Worm (Caenorhabditis elegans) whole organism, L4 larva: ENCODE data around the gene ndx-6.

Experiments used
- F10B5.3 ChIP-seq: sonication (generic microtip); optimal IDR thresholded peaks from 2 replicates; lab custom pipeline; 2016; ENCODE audit warnings: mild to moderate bottlenecking, missing genetic modification characterization, missing compliant biosample characterization
- F26F4.8 ChIP-seq: fragments of 200-800 bp; sonication (Bioruptor generic); conservative IDR thresholded peaks from 2 replicates; pipeline ENCODE4 v1.3.6; 2022; ENCODE audit warnings: missing genetic modification characterization, missing compliant biosample characterization
- T20F7.1 ChIP-seq: fragments of 200-800 bp; sonication (Bioruptor generic); optimal IDR thresholded peaks from 2 replicates; lab custom pipeline; 2018; ENCODE audit warnings: mild to moderate bottlenecking, missing genetic modification characterization, missing compliant biosample characterization
- Y105C5A.15 ChIP-seq: fragments of 200-800 bp; sonication (Bioruptor generic); IDR thresholded peaks from 2 replicates; pipeline ENCODE4 v1.3.6; 2022; ENCODE audit warnings: missing genetic modification characterization, missing compliant biosample characterization
- Y5F2A.4 ChIP-seq: fragments of 200-800 bp; sonication (Bioruptor generic); optimal IDR thresholded peaks from 2 replicates; lab custom pipeline; 2018; ENCODE audit warnings: mild to moderate bottlenecking, missing genetic modification characterization, missing compliant biosample characterization
- ZK337.2 ChIP-seq: fragments of 200-800 bp; sonication (Bioruptor generic); IDR thresholded peaks from 2 replicates; pipeline ENCODE4 v1.3.6; 2022; ENCODE audit warnings: missing genetic modification reagents, missing genetic modification characterization, missing compliant biosample characterization
- aly-2 ChIP-seq: sonication (generic microtip); optimal IDR thresholded peaks from 2 replicates; lab custom pipeline; 2018; ENCODE audit warnings: missing biosample characterization, missing genetic modification characterization
- arid-1 ChIP-seq: fragments of 200-800 bp; sonication (Bioruptor generic); conservative IDR thresholded peaks from 2 replicates; pipeline ENCODE4 v1.3.6; 2022; ENCODE audit warnings: missing genetic modification reagents, missing genetic modification characterization, missing compliant biosample characterization
- ceh-20 ChIP-seq: fragments of 200-800 bp; sonication (Bioruptor generic); IDR thresholded peaks from 2 replicates; pipeline ENCODE4 v1.3.6; 2022; ENCODE audit warnings: missing genetic modification reagents, missing genetic modification characterization, missing compliant biosample characterization
- ceh-32 ChIP-seq: sonication (generic microtip); optimal IDR thresholded peaks from 2 replicates; lab custom pipeline; 2016; ENCODE audit warnings: mild to moderate bottlenecking, missing genetic modification characterization, missing compliant biosample characterization; ENCODE audit not compliant: poor library complexity
- ceh-44 ChIP-seq: fragments of 200-800 bp; sonication (Bioruptor generic); IDR thresholded peaks from 2 replicates; pipeline ENCODE4 v1.3.6; 2022; ENCODE audit warnings: missing genetic modification reagents, missing genetic modification characterization, missing compliant biosample characterization
- ceh-62 ChIP-seq: sonication (generic microtip); optimal IDR thresholded peaks from 2 replicates; lab custom pipeline; 2017; ENCODE audit warnings: missing biosample characterization, missing genetic modification characterization
- ceh-82 ChIP-seq: sonication (generic microtip); optimal IDR thresholded peaks from 2 replicates; lab custom pipeline; 2017; ENCODE audit warnings: missing biosample characterization, missing genetic modification characterization
- daf-8 ChIP-seq: fragments of 200-800 bp; sonication (Bioruptor generic); IDR thresholded peaks from 2 replicates; pipeline ENCODE4 v1.3.6; 2022; ENCODE audit warnings: missing genetic modification characterization, missing compliant biosample characterization
- dmd-8 ChIP-seq: fragments of 200-800 bp; sonication (Bioruptor generic); IDR thresholded peaks from 2 replicates; pipeline ENCODE4 v1.3.6; 2022; ENCODE audit warnings: missing genetic modification characterization, missing compliant biosample characterization
- dpl-1 ChIP-seq: fragments of 150-350 bp; optimal IDR thresholded peaks from 2 replicates; lab custom pipeline; 2014; ENCODE audit warnings: missing biosample characterization, missing genetic modification reagents, missing genetic modification characterization
- egl-27 ChIP-seq: sonication (generic microtip); optimal IDR thresholded peaks from 3 replicates; lab custom pipeline; 2017; ENCODE audit warnings: missing biosample characterization, missing genetic modification reagents, missing genetic modification characterization
- fos-1 ChIP-seq: fragments of 150-350 bp; optimal IDR thresholded peaks from 2 replicates; lab custom pipeline; 2014; ENCODE audit warnings: missing biosample characterization, missing genetic modification characterization
- hif-1 ChIP-seq, 2 experiments: sonication (generic microtip); optimal IDR thresholded peaks; 2 replicates each; lab custom pipeline; 2016 to 2017; ENCODE audit warnings: missing compliant biosample characterization in 2 of 2, missing genetic modification characterization in 2 of 2, missing genetic modification reagents in 2 of 2, missing genotype in 2 of 2, mild to moderate bottlenecking in 1 of 2
- hlh-30 ChIP-seq: sonication (generic microtip); optimal IDR thresholded peaks from 2 replicates; lab custom pipeline; 2017; ENCODE audit warnings: antibody characterized with exemption, mild to moderate bottlenecking, missing genetic modification characterization, missing compliant biosample characterization; ENCODE audit not compliant: insufficient read depth
- hmg-1.1 ChIP-seq: fragments of 200-800 bp; sonication (Bioruptor generic); IDR thresholded peaks from 2 replicates; pipeline ENCODE4 v1.3.6; 2022; ENCODE audit warnings: missing genetic modification reagents, missing genetic modification characterization, missing compliant biosample characterization
- jun-1 ChIP-seq: fragments of 150-350 bp; optimal IDR thresholded peaks from 2 replicates; lab custom pipeline; 2014; ENCODE audit warnings: missing biosample characterization, missing genetic modification reagents, missing genetic modification characterization
- lim-7 ChIP-seq: fragments of 200-800 bp; sonication (Bioruptor generic); IDR thresholded peaks from 2 replicates; pipeline ENCODE4 v1.3.6; 2022; ENCODE audit warnings: missing genetic modification characterization, missing compliant biosample characterization
- lin-1 ChIP-seq: fragments of 200-800 bp; sonication (Bioruptor generic); IDR thresholded peaks from 2 replicates; pipeline ENCODE4 v1.3.6; 2022; ENCODE audit warnings: missing genetic modification reagents, missing genetic modification characterization, missing compliant biosample characterization
- lin-15B ChIP-seq: fragments of 150-350 bp; sonication (generic microtip); optimal IDR thresholded peaks from 3 replicates; lab custom pipeline; 2014; ENCODE audit warnings: missing biosample characterization, missing genetic modification characterization
- lin-29 ChIP-seq: fragments of 200-800 bp; sonication (Bioruptor generic); IDR thresholded peaks from 2 replicates; pipeline ENCODE4 v1.3.6; 2022; ENCODE audit warnings: missing genetic modification reagents, missing genetic modification characterization, missing compliant biosample characterization
- lsy-2 ChIP-seq, 2 experiments: fragments of 150-350 bp in 1 of 2; sonication (generic microtip) in 1 of 2; optimal IDR thresholded peaks; 2 replicates each; lab custom pipeline; 2014 to 2017; ENCODE audit warnings: missing biosample characterization in 2 of 2, missing genetic modification characterization in 2 of 2
- mdl-1 ChIP-seq, 2 experiments: fragments of 150-350 bp in 1 of 2; sonication (generic microtip) in 1 of 2; optimal IDR thresholded peaks; 2 replicates each; lab custom pipeline; 2014 to 2017; ENCODE audit warnings: missing biosample characterization in 2 of 2, missing genetic modification characterization in 2 of 2
- mdt-29 ChIP-seq: fragments of 200-800 bp; sonication (Bioruptor generic); IDR thresholded peaks from 2 replicates; pipeline ENCODE4 v1.3.6; 2022; ENCODE audit warnings: missing genetic modification reagents, missing genetic modification characterization, missing compliant biosample characterization
- mes-2 ChIP-seq: sonication (generic microtip); optimal IDR thresholded peaks from 2 replicates; lab custom pipeline; 2016; ENCODE audit warnings: missing genotype, mild to moderate bottlenecking, missing genetic modification characterization, missing compliant biosample characterization; ENCODE audit not compliant: poor library complexity, severe bottlenecking
- mxl-3 ChIP-seq: fragments of 200-800 bp; sonication (Bioruptor generic); optimal IDR thresholded peaks from 2 replicates; lab custom pipeline; 2018; ENCODE audit warnings: mild to moderate bottlenecking, missing genetic modification characterization, missing compliant biosample characterization
- nhr-10 ChIP-seq: fragments of 150-350 bp; optimal IDR thresholded peaks from 2 replicates; lab custom pipeline; 2014; ENCODE audit warnings: missing biosample characterization, missing genetic modification characterization
- nhr-102 ChIP-seq: sonication (generic microtip); optimal IDR thresholded peaks from 2 replicates; lab custom pipeline; 2016; ENCODE audit warnings: mild to moderate bottlenecking, missing genetic modification characterization, moderate library complexity, missing compliant biosample characterization
- nhr-237 ChIP-seq: sonication (generic microtip); optimal IDR thresholded peaks from 2 replicates; lab custom pipeline; 2017; ENCODE audit warnings: missing biosample characterization, missing genetic modification characterization
- nhr-25 ChIP-seq: sonication (generic microtip); optimal IDR thresholded peaks from 2 replicates; lab custom pipeline; 2017; ENCODE audit warnings: missing genetic modification characterization, mild to moderate bottlenecking, missing compliant biosample characterization, antibody characterized with exemption, moderate library complexity, borderline replicate concordance; ENCODE audit not compliant: insufficient read depth
- nhr-41 ChIP-seq: fragments of 200-800 bp; sonication (Bioruptor generic); IDR thresholded peaks from 2 replicates; pipeline ENCODE4 v1.3.6; 2022; ENCODE audit warnings: missing genetic modification reagents, missing genetic modification characterization, missing compliant biosample characterization
- nhr-48 ChIP-seq: sonication (generic microtip); optimal IDR thresholded peaks from 2 replicates; lab custom pipeline; 2016; ENCODE audit warnings: mild to moderate bottlenecking, missing genetic modification characterization, missing compliant biosample characterization
- nhr-76 ChIP-seq: fragments of 150-350 bp; optimal IDR thresholded peaks from 2 replicates; lab custom pipeline; 2014; ENCODE audit warnings: missing biosample characterization, missing genetic modification characterization
- nhr-77 ChIP-seq: fragments of 150-350 bp; optimal IDR thresholded peaks from 2 replicates; lab custom pipeline; 2014; ENCODE audit warnings: missing biosample characterization, missing genetic modification characterization
- php-3 ChIP-seq: fragments of 200-800 bp; sonication (Bioruptor generic); IDR thresholded peaks from 2 replicates; pipeline ENCODE4 v1.3.6; 2022; ENCODE audit warnings: missing genetic modification reagents, missing genetic modification characterization, missing compliant biosample characterization
- pqm-1 ChIP-seq: sonication (generic microtip); optimal IDR thresholded peaks from 2 replicates; lab custom pipeline; 2017; ENCODE audit warnings: missing biosample characterization, missing genetic modification characterization
- sdz-12 ChIP-seq: fragments of 200-800 bp; sonication (Bioruptor generic); optimal IDR thresholded peaks from 2 replicates; lab custom pipeline; 2018; ENCODE audit warnings: mild to moderate bottlenecking, missing genetic modification characterization, missing compliant biosample characterization
- set-16 ChIP-seq: fragments of 200-800 bp; sonication (Bioruptor generic); IDR thresholded peaks from 2 replicates; pipeline ENCODE4 v1.3.6; 2022; ENCODE audit warnings: missing genetic modification reagents, missing genetic modification characterization, missing compliant biosample characterization
- snpc-1.2 ChIP-seq: fragments of 200-800 bp; sonication (Bioruptor generic); IDR thresholded peaks from 2 replicates; pipeline ENCODE4 v1.3.6; 2022; ENCODE audit warnings: missing genetic modification reagents, missing genetic modification characterization, missing compliant biosample characterization
- spr-1 ChIP-seq: sonication (generic microtip); optimal IDR thresholded peaks from 2 replicates; lab custom pipeline; 2016; ENCODE audit warnings: mild to moderate bottlenecking, missing genetic modification characterization, missing compliant biosample characterization
- tra-1 ChIP-seq: fragments of 200-800 bp; sonication (Bioruptor generic); IDR thresholded peaks from 2 replicates; pipeline ENCODE4 v1.3.6; 2022; ENCODE audit warnings: missing genetic modification reagents, missing genetic modification characterization, missing compliant biosample characterization
- unc-39 ChIP-seq: sonication (generic microtip); optimal IDR thresholded peaks from 2 replicates; lab custom pipeline; 2017; ENCODE audit warnings: missing biosample characterization, missing genetic modification characterization
- vab-7 ChIP-seq: fragments of 200-800 bp; sonication (Bioruptor generic); IDR thresholded peaks from 2 replicates; pipeline ENCODE4 v1.3.6; 2022; ENCODE audit warnings: missing genetic modification reagents, missing genetic modification characterization, missing compliant biosample characterization
- zag-1 ChIP-seq: fragments of 150-350 bp; optimal IDR thresholded peaks from 2 replicates; lab custom pipeline; 2014; ENCODE audit warnings: missing biosample characterization, missing genetic modification characterization
- ztf-7 ChIP-seq: fragments of 150-350 bp; optimal IDR thresholded peaks from 2 replicates; lab custom pipeline; 2014; ENCODE audit warnings: missing biosample characterization, missing genetic modification characterization

The ndx-6 gene

ce11 chrII:5358137-5358745 is 31.4 kb downstream of the ndx-6 start, which contains the start of the genes F09E5.11 and bmy-1 (continued):
- TF ChIP-seq nhr-48 (tag; lab: Kevin White, UChicago) (peak; percentile 7), ceh-20 (GFP tag; lab: Robert Waterston, UW) (peak; percentile 78), tra-1 (peak; percentile 75; the same call in 1 of the 2 replicates), zag-1 (tag; lab: Kevin White, UChicago) (no peak), pqm-1 (tag; lab: Kevin White, UChicago) (no peak), vab-7 (GFP tag; lab: Robert Waterston, UW) (peak; percentile 82), F10B5.3 (no peak), hlh-30 (tag; lab: Kevin White, UChicago) (peak; percentile 58), mxl-3 (GFP tag; lab: Kevin White, UChicago) (peak; percentile 87), unc-39 (tag; lab: Kevin White, UChicago) (no peak), Y5F2A.4 (GFP tag; lab: Kevin White, UChicago) (no peak), nhr-76 (tag; lab: Kevin White, UChicago) (no peak), sdz-12 (GFP tag; lab: Kevin White, UChicago) (peak; percentile 27), jun-1 (tag; lab: Kevin White, UChicago) (no peak), spr-1 (tag; lab: Kevin White, UChicago) (peak; percentile 34), hmg-1.1 (GFP tag; lab: Robert Waterston, UW) (peak; percentile 72), snpc-1.2 (GFP tag; lab: Robert Waterston, UW) (0 out of 2 replicates have a peak, but pooled peaks have one; percentile 59), dpl-1 (GFP tag; lab: Kevin White, UChicago) (peak; percentile 79), set-16 (GFP tag; lab: Robert Waterston, UW) (peak; percentile 54), mes-2 (tag; lab: Kevin White, UChicago) (peak; percentile 99), php-3 (GFP tag; lab: Robert Waterston, UW) (0 out of 2 replicates have a peak, but pooled peaks have one; percentile 15), mdl-1 (tag; optimal IDR thresholded peaks at IDR 0.05; lab: Kevin White, UChicago) (peak in 1 of 2 experiments; percentile 36), fos-1 (tag; lab: Kevin White, UChicago) (no peak), dmd-8 (GFP tag; lab: Robert Waterston, UW) (no peak), lin-29 (GFP tag; lab: Robert Waterston, UW) (no peak), ceh-44 (peak; percentile 84), hif-1 (tag; optimal IDR thresholded peaks at IDR 0.05; lab: Kevin White, UChicago) (peak in 1 of 2 experiments; percentile 94), ZK337.2 (GFP tag; lab: Robert Waterston, UW) (peak; percentile 93), F26F4.8 (no peak), lin-1 (GFP tag; lab: Robert Waterston, UW) (no peak), lim-7 (peak; percentile 23; the same call in 1 of the 2 replicates), T20F7.1 (GFP tag; lab: Kevin White, UChicago) (peak; percentile 44), ceh-62 (no peak), nhr-77 (tag; lab: Kevin White, UChicago) (peak; percentile 70), lsy-2 (tag; optimal IDR thresholded peaks at IDR 0.05; lab: Kevin White, UChicago) (peak in 1 of 2 experiments; percentile 85), nhr-41 (GFP tag; lab: Robert Waterston, UW) (no peak), ztf-7 (tag; lab: Kevin White, UChicago) (no peak), Y105C5A.15 (GFP tag; lab: Robert Waterston, UW) (no peak), ceh-32 (no peak), ceh-82 (tag; lab: Kevin White, UChicago) (no peak), egl-27 (no peak), nhr-25 (tag; lab: Kevin White, UChicago) (peak; percentile 2), aly-2 (no peak), nhr-102 (peak; percentile 60), mdt-29 (GFP tag; lab: Robert Waterston, UW) (no peak), daf-8 (GFP tag; lab: Robert Waterston, UW) (no peak), nhr-10 (tag; lab: Kevin White, UChicago) (no peak), nhr-237 (tag; lab: Kevin White, UChicago) (no peak), arid-1 (GFP tag; lab: Robert Waterston, UW) (peak; percentile 61; the same call in 1 of the 2 replicates), lin-15B (tag; lab: Kevin White, UChicago) (peak; percentile 83)
